Worm (Caenorhabditis elegans) whole organism, L2 larva: ENCODE data around the gene vms-1.

Experiments
- crh-2 ChIP-seq: sonication (generic microtip); optimal IDR thresholded peaks from 2 replicates; lab custom pipeline; 2017; ENCODE audit warnings: missing biosample characterization, missing genetic modification characterization
- peb-1 ChIP-seq: fragments of 150-350 bp; optimal IDR thresholded peaks from 2 replicates; lab custom pipeline; 2014; ENCODE audit warnings: missing biosample characterization, missing genetic modification characterization
- unc-39 ChIP-seq: fragments of 150-350 bp; optimal IDR thresholded peaks from 2 replicates; lab custom pipeline; 2014; ENCODE audit warnings: missing biosample characterization, missing genetic modification characterization

- TF ChIP-seq crh-2 (tag; lab: Kevin White, UChicago) (no peak), unc-39 (tag; lab: Kevin White, UChicago) (no peak), peb-1 (tag; lab: Kevin White, UChicago) (no peak)
These were observed 28.8 kb downstream of the vms-1 start for ce11 chrIII:8117155-8117554.
